Worm (Caenorhabditis elegans): Measurements from ENCODE around the gene mut-14.

The mut-14 gene

DNA sequence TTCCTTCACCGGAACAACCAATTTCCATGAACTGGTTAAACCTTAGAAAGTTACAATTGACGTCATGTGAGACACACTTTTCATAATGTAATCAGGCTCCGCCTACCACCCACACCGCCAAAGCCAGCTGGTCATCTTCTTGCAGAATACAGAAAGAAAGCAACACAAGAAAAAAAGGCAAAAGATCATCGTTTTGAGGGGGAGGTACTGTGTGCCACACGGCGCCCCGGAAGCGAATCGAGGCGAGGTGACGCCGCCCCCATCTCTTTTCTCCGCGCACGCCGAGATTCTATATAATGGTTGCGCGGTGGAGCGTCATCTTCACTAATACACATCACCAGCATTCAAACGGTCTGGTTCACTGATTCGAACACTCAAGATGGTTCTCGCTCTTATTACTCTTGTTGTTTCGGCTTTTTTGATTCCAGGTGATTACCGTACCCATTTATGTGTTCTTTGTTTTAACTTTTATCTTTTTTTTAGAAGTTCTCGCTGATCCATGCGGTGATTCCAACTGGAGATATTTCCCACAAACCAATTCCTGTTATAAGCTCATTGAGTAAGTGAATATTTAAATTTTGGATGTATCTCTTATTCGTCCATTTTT is 39.4 kb upstream of the mut-14 start, which contains the start of gene clec-1:
TSS of gene clec-1 (plus strand) at position 320 of the 607 bp plus-strand sequence.
- TF ChIP-seq lin-11 (tag; optimal IDR thresholded peaks at IDR 0.05) (no peak), ceh-9 (tag; optimal IDR thresholded peaks at IDR 0.05) (no peak), ref-2 (tag; optimal IDR thresholded peaks at IDR 0.05) (no peak), ahr-1 (tag; optimal IDR thresholded peaks at IDR 0.05) (no peak), gmeb-2 (tag; optimal IDR thresholded peaks at IDR 0.05) (no peak), unc-3 (GFP tag; conservative IDR thresholded peaks at IDR 0.05) (no peak), unc-3 (tag; optimal IDR thresholded peaks at IDR 0.05) (no peak), sox-2 (GFP tag; IDR thresholded peaks at IDR 0.05) (no peak), mec-3 (tag; optimal IDR thresholded peaks at IDR 0.05; ENCODE audit: borderline replicate concordance) (no peak), ceh-2 (tag; optimal IDR thresholded peaks at IDR 0.05) (no peak), T23F11.4 (GFP tag; optimal IDR thresholded peaks at IDR 0.05) (no peak)

DNA sequence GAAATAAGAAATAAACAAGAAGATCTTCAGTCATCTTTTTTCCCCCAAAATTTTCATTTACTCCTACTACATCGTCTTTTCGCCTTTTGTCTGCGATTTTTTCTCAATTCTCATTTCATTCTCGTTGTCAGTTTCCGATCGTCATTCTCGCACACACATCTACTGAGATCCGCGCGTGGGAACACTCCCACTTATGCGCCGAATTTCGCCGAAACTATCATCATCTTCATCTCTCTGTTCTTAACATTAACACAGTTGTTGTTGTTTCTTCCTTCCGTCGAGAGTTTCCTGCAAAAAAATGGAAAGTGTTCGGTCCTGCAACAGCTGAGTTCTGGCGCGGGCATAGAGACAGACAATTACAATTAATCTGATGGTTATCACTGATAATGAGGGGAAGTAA is 37.1 kb upstream of the mut-14 start:
- TF ChIP-seq syd-9 (tag; optimal IDR thresholded peaks at IDR 0.05) = no peak
- TF ChIP-seq fkh-6 (tag; optimal IDR thresholded peaks at IDR 0.05) = no peak
- no peak for TF ChIP-seq ahr-1 (tag; optimal IDR thresholded peaks at IDR 0.05)
- no peak for TF ChIP-seq lin-11 (tag; optimal IDR thresholded peaks at IDR 0.05)
- TF ChIP-seq F13H6.1 (tag; optimal IDR thresholded peaks at IDR 0.05) = no peak
- no peak for TF ChIP-seq ceh-22 (tag; optimal IDR thresholded peaks at IDR 0.05)
- TF ChIP-seq ceh-19 (GFP tag; optimal IDR thresholded peaks at IDR 0.05) = no peak
- no peak for TF ChIP-seq madf-2 (tag; optimal IDR thresholded peaks at IDR 0.05)
- no peak for TF ChIP-seq ref-2 (tag; optimal IDR thresholded peaks at IDR 0.05)
- no peak for TF ChIP-seq pax-1 (tag; optimal IDR thresholded peaks at IDR 0.05)
- TF ChIP-seq fax-1 (tag; optimal IDR thresholded peaks at IDR 0.05) = no peak
- no peak for TF ChIP-seq ceh-31 (tag; optimal IDR thresholded peaks at IDR 0.05)
- TF ChIP-seq unc-3 (GFP tag; conservative IDR thresholded peaks at IDR 0.05) = no peak
- no peak for TF ChIP-seq unc-3 (tag; optimal IDR thresholded peaks at IDR 0.05)
- TF ChIP-seq mec-3 (tag; optimal IDR thresholded peaks at IDR 0.05; ENCODE audit: borderline replicate concordance) = no peak
- TF ChIP-seq tbx-7 (tag; optimal IDR thresholded peaks at IDR 0.05) = no peak
- no peak for TF ChIP-seq ceh-14 (tag; optimal IDR thresholded peaks at IDR 0.05)

DNA sequence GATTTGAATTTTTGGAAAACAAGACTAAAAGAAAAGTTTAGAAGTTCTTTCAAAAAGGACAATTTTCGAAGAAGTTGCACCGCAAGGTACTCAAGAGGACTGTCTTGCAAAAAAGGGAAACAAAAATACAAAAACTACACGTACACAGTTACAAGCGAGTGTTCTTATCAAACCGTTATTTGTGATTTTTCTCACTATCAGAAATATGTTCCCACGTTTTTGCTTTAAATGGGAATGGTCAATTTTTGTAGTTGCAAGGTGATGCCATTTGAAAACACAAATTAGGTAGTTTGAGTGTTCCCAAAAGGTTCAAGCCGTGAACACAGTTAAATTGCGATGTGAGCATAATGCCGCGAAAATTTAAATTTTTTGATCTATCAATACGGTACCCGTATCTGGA is 35.7 kb upstream of the mut-14 start:
- TF ChIP-seq unc-3 (GFP tag; conservative IDR thresholded peaks at IDR 0.05) (no peak), unc-3 (tag; optimal IDR thresholded peaks at IDR 0.05) (no peak), T23F11.4 (GFP tag; optimal IDR thresholded peaks at IDR 0.05) (no peak)

DNA sequence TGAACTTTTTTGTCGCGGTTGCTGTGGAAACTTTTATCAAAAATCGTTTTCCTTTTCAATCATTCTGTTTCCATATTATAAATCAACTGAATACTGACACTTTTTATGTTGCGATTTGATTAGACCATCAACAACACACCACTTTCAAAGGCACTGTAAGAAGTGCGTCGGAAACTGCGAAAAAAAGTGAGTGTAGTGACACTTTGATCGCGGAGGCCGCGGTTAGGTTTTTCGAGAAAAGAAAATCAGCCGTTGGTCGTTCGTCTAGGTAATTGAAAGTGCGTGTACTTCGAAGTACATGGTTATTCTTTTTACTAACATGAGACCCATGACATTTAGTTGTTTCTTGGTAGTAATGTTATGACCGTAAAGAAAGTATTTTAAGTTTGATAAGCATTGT is 35.1 kb upstream of the mut-14 start:
- TF ChIP-seq unc-55 (GFP tag; optimal IDR thresholded peaks at IDR 0.05) = no peak

DNA sequence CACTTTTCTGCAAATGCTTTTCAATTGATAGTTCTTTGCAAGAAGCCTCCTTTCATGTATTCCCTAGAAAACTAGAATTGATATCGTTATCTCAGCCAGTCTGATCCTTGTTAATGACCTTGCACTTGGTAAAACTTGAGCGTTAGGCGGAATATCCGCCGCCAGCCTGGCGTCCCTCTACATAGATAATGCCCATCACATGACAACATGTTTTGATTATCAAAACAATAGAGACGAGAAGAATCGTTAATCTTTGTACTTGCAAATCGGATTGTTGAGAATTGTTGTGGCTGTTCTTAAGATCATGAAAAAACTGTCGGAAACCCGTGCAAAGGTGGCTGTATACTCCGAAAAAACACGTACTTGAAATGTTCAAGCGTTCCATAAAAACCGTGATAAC is 33.1 kb upstream of the mut-14 start:
- TF ChIP-seq dve-1 (tag; optimal IDR thresholded peaks at IDR 0.05) (no peak), ahr-1 (tag; optimal IDR thresholded peaks at IDR 0.05) (no peak), C08G9.2 (tag; optimal IDR thresholded peaks at IDR 0.05) (no peak), unc-3 (GFP tag; conservative IDR thresholded peaks at IDR 0.05) (no peak), unc-3 (tag; optimal IDR thresholded peaks at IDR 0.05) (no peak), ets-4 (tag; optimal IDR thresholded peaks at IDR 0.05) (no peak), unc-42 (tag; optimal IDR thresholded peaks at IDR 0.05) (no peak), C38D4.7 (GFP tag; optimal IDR thresholded peaks at IDR 0.05) (no peak), pha-2 (tag; optimal IDR thresholded peaks at IDR 0.05) (no peak), tbx-2 (tag; optimal IDR thresholded peaks at IDR 0.05) (no peak), dmd-4 (tag; optimal IDR thresholded peaks at IDR 0.05; ENCODE audit: borderline replicate concordance) (no peak), zip-5 (tag; optimal IDR thresholded peaks at IDR 0.05) (no peak)

All from whole organism, late embryonic.